Fruit fly (Drosophila melanogaster) Kc167 (cell line): ENCODE measurements around the gene CG7656.

Source experiments
- h ChIP-seq: fragments of >200 bp; optimal IDR thresholded peaks from 3 replicates; lab custom pipeline; 2018; ENCODE audit warnings: missing external identifiers
- insv ChIP-seq: fragments of >200 bp; optimal IDR thresholded peaks from 3 replicates; lab custom pipeline; 2018; ENCODE audit warnings: missing external identifiers
- psq ChIP-seq: fragments of >200 bp; optimal IDR thresholded peaks from 2 replicates; lab custom pipeline; 2017; ENCODE audit warnings: missing external identifiers
- ttk ChIP-seq: sonication (Bioruptor generic); optimal IDR thresholded peaks from 2 replicates; lab custom pipeline; 2017; ENCODE audit warnings: missing external identifiers

dm6 chr3L:15625676-15626414, 37.9 kb upstream of the CG7656 start:
- no peak for TF ChIP-seq insv
- no peak for TF ChIP-seq psq (lab: Kevin White, UChicago)
- no peak for TF ChIP-seq ttk
- no peak for TF ChIP-seq h (lab: Kevin White, UChicago)
